Fruit fly (Drosophila melanogaster) whole organism, embryonic: Measurements from ENCODE around the gene Tti1.
A peak's percentile ranks its signal among the peaks of the same experiment; 100 is the strongest.

Source experiments
- Awh ChIP-seq: fragments of 200-800 bp; sonication (Bioruptor generic); IDR thresholded peaks from 2 replicates; pipeline ENCODE4, ENCODE4 v1.3.6; 2022; ENCODE audit warnings: missing biosample characterization, missing genetic modification characterization
- CG11504 ChIP-seq: fragments of 200-800 bp; sonication (Bioruptor generic); optimal IDR thresholded peaks from 3 replicates; lab custom pipeline; 2019; ENCODE audit warnings: missing biosample characterization, mild to moderate bottlenecking, missing genetic modification characterization, moderate library complexity
- CG11560 ChIP-seq: fragments of 200-800 bp; sonication (Bioruptor generic); IDR thresholded peaks from 3 replicates; pipeline ENCODE4 v1.3.6; 2022; ENCODE audit warnings: missing biosample characterization, missing genetic modification characterization
- CG14050 ChIP-seq: fragments of 200-800 bp; sonication (Bioruptor generic); IDR thresholded peaks from 3 replicates; pipeline ENCODE4 v1.3.6; 2022; ENCODE audit warnings: missing biosample characterization, missing genetic modification characterization
- CG14441 ChIP-seq: fragments of 200-800 bp; sonication (Bioruptor generic); IDR thresholded peaks from 2 replicates; pipeline ENCODE4 v1.3.6; 2022; ENCODE audit warnings: missing biosample characterization, missing genetic modification characterization
- CG14710 ChIP-seq: fragments of 200-800 bp; sonication (Bioruptor generic); optimal IDR thresholded peaks from 3 replicates; lab custom pipeline; 2019; ENCODE audit warnings: missing biosample characterization, mild to moderate bottlenecking, missing genetic modification characterization, moderate library complexity
- CG15269 ChIP-seq: fragments of 200-800 bp; sonication (Bioruptor generic); optimal IDR thresholded peaks from 2 replicates; lab custom pipeline; 2018; ENCODE audit warnings: missing biosample characterization, mild to moderate bottlenecking, missing genetic modification characterization, moderate library complexity
- CG17361 ChIP-seq: fragments of 200-800 bp; sonication (Bioruptor generic); IDR thresholded peaks from 3 replicates; pipeline ENCODE4 v1.3.6; 2022; ENCODE audit warnings: missing biosample characterization, missing genetic modification characterization
- CG2712 ChIP-seq: fragments of 200-800 bp; optimal IDR thresholded peaks from 3 replicates; lab custom pipeline; 2019; ENCODE audit warnings: missing biosample characterization, mild to moderate bottlenecking, missing genetic modification characterization, moderate library complexity
- CG30403 ChIP-seq: fragments of 200-800 bp; sonication (Bioruptor generic); optimal IDR thresholded peaks from 3 replicates; lab custom pipeline; 2016; ENCODE audit warnings: missing biosample characterization, missing genetic modification characterization
- CG32532 ChIP-seq: fragments of 200-800 bp; sonication (Bioruptor generic); IDR thresholded peaks from 2 replicates; pipeline ENCODE4 v1.3.6; 2022; ENCODE audit warnings: missing biosample characterization, missing genetic modification characterization
- CG33557 ChIP-seq: fragments of 200-800 bp; sonication (Bioruptor generic); optimal IDR thresholded peaks from 2 replicates; lab custom pipeline; 2019; ENCODE audit warnings: missing biosample characterization, mild to moderate bottlenecking, missing genetic modification characterization, moderate library complexity
- CG4282 ChIP-seq: fragments of 200-800 bp; sonication (Bioruptor generic); optimal IDR thresholded peaks from 2 replicates; lab custom pipeline; 2016; ENCODE audit warnings: missing biosample characterization, missing genetic modification characterization
- CG4328 ChIP-seq: fragments of 200-800 bp; sonication (Bioruptor generic); optimal IDR thresholded peaks from 3 replicates; lab custom pipeline; 2017; ENCODE audit warnings: missing biosample characterization, missing genetic modification reagents, missing genetic modification characterization
- CG43689 ChIP-seq: fragments of 200-800 bp; sonication (Bioruptor generic); IDR thresholded peaks from 2 replicates; pipeline ENCODE4 v1.3.6; 2022; ENCODE audit warnings: missing biosample characterization, missing genetic modification characterization
- CG4617 ChIP-seq: fragments of 200-800 bp; sonication (Bioruptor generic); optimal IDR thresholded peaks from 3 replicates; lab custom pipeline; 2016; ENCODE audit warnings: missing biosample characterization, missing genetic modification characterization, borderline replicate concordance
- CG4820 ChIP-seq: fragments of 200-800 bp; sonication (Bioruptor generic); optimal IDR thresholded peaks from 3 replicates; lab custom pipeline; 2016; ENCODE audit warnings: missing biosample characterization, missing genetic modification characterization
- CG4854 ChIP-seq: fragments of 200-800 bp; sonication (Bioruptor generic); optimal IDR thresholded peaks from 2 replicates; lab custom pipeline; 2016; ENCODE audit warnings: missing biosample characterization, missing genetic modification characterization, inconsistent platforms
- CG6272 ChIP-seq: fragments of 200-800 bp; sonication (Bioruptor generic); IDR thresholded peaks from 2 replicates; pipeline ENCODE4 v1.3.6; 2022; ENCODE audit warnings: missing biosample characterization, missing genetic modification characterization
- CG7928 ChIP-seq: fragments of 200-800 bp; sonication (Bioruptor generic); optimal IDR thresholded peaks from 2 replicates; lab custom pipeline; 2017; ENCODE audit warnings: missing biosample characterization, mild to moderate bottlenecking, missing genetic modification characterization
- CG8388 ChIP-seq: fragments of 200-800 bp; sonication (Bioruptor generic); optimal IDR thresholded peaks from 2 replicates; lab custom pipeline; 2019; ENCODE audit warnings: missing biosample characterization, mild to moderate bottlenecking, missing genetic modification characterization, moderate library complexity
- CG8924 ChIP-seq: fragments of 200-800 bp; optimal IDR thresholded peaks from 3 replicates; lab custom pipeline; 2019; ENCODE audit warnings: missing biosample characterization, mild to moderate bottlenecking, missing genetic modification characterization, moderate library complexity
- CG9797 ChIP-seq: fragments of 200-800 bp; sonication (Bioruptor generic); optimal IDR thresholded peaks from 3 replicates; lab custom pipeline; 2018; ENCODE audit warnings: missing biosample characterization, mild to moderate bottlenecking, missing genetic modification characterization
- Dfd ChIP-seq, 2 experiments: fragments of >200 bp; optimal IDR thresholded peaks; 2 replicates each; lab custom pipeline; 2017; ENCODE audit warnings: missing biosample characterization in 2 of 2, missing genetic modification characterization in 2 of 2
- Hand ChIP-seq: fragments of 200-800 bp; sonication (Bioruptor generic); optimal IDR thresholded peaks from 2 replicates; lab custom pipeline; 2017; ENCODE audit warnings: mild to moderate bottlenecking, missing biosample characterization, missing genetic modification reagents, missing genetic modification characterization
- HmgD ChIP-seq: fragments of 200-800 bp; sonication (Bioruptor generic); optimal IDR thresholded peaks from 3 replicates; lab custom pipeline; 2016; ENCODE audit warnings: missing biosample characterization, missing genetic modification characterization
- Hr51 ChIP-seq, 2 experiments: fragments of 200-800 bp; sonication (Bioruptor generic); optimal IDR thresholded peaks; 2 replicates in 1 of 2; 3 replicates in 1 of 2; lab custom pipeline; 2016 to 2018; ENCODE audit warnings: missing biosample characterization in 2 of 2, missing genetic modification characterization in 2 of 2, mild to moderate bottlenecking in 1 of 2, moderate library complexity in 1 of 2
- MBD-R2 ChIP-seq: fragments of 200-800 bp; sonication (Bioruptor generic); IDR thresholded peaks from 2 replicates; pipeline ENCODE4 v1.3.6; 2022; ENCODE audit warnings: missing biosample characterization, missing genetic modification characterization
- Sox100B ChIP-seq: fragments of 200-800 bp; sonication (Bioruptor generic); optimal IDR thresholded peaks from 3 replicates; lab custom pipeline; 2018; ENCODE audit warnings: missing biosample characterization, mild to moderate bottlenecking, missing genetic modification characterization
- Trl ChIP-seq, 3 experiments: fragments of >200 bp in 2 of 3; fragments of 200-800 bp in 1 of 3; sonication (Bioruptor generic) in 1 of 3; optimal IDR thresholded peaks; 2 replicates in 1 of 3; 3 replicates in 2 of 3; lab custom pipeline; 2016 to 2017; ENCODE audit warnings: missing biosample characterization in 1 of 3, missing genetic modification characterization in 1 of 3
- amos ChIP-seq: fragments of 200-800 bp; sonication (Bioruptor generic); IDR thresholded peaks from 2 replicates; pipeline ENCODE4 v1.3.6; 2022; ENCODE audit warnings: missing biosample characterization, missing genetic modification characterization; ENCODE audit not compliant: partially characterized antibody
- aop ChIP-seq: fragments of 200-800 bp; sonication (Bioruptor generic); IDR thresholded peaks from 2 replicates; pipeline ENCODE4 v1.3.6; 2022; ENCODE audit warnings: missing biosample characterization, missing genetic modification characterization
- az2 ChIP-seq: fragments of 200-800 bp; sonication (Bioruptor generic); optimal IDR thresholded peaks from 3 replicates; lab custom pipeline; 2016; ENCODE audit warnings: missing biosample characterization, missing genetic modification characterization
- corto ChIP-seq: fragments of 200-800 bp; sonication (Bioruptor generic); optimal IDR thresholded peaks from 2 replicates; lab custom pipeline; 2016; ENCODE audit warnings: missing biosample characterization, mild to moderate bottlenecking, missing genetic modification characterization, moderate library complexity
- emc ChIP-seq: fragments of 200-800 bp; sonication (Bioruptor generic); optimal IDR thresholded peaks from 2 replicates; lab custom pipeline; 2016; ENCODE audit warnings: missing biosample characterization, missing genetic modification characterization
- exex ChIP-seq: fragments of 200-800 bp; sonication (Bioruptor generic); optimal IDR thresholded peaks from 4 replicates; lab custom pipeline; 2018; ENCODE audit warnings: missing biosample characterization, mild to moderate bottlenecking, missing genetic modification characterization, moderate library complexity
- gro ChIP-seq: fragments of 200-800 bp; sonication (Bioruptor generic); optimal IDR thresholded peaks from 2 replicates; lab custom pipeline; 2016; ENCODE audit warnings: missing biosample characterization, missing genetic modification characterization
- jumu ChIP-seq: fragments of 200-800 bp; sonication (Bioruptor generic); optimal IDR thresholded peaks from 3 replicates; lab custom pipeline; 2016; ENCODE audit warnings: missing biosample characterization, missing genetic modification characterization
- kay ChIP-seq: fragments of 200-800 bp; sonication (Bioruptor generic); optimal IDR thresholded peaks from 2 replicates; lab custom pipeline; 2016; ENCODE audit warnings: missing biosample characterization, missing genetic modification characterization
- knrl ChIP-seq: fragments of 200-800 bp; sonication (Bioruptor generic); IDR thresholded peaks from 3 replicates; pipeline ENCODE4 v1.3.6; 2022; ENCODE audit warnings: missing biosample characterization, missing genetic modification characterization; ENCODE audit not compliant: partially characterized antibody
- maf-S ChIP-seq: fragments of 200-800 bp; sonication (Bioruptor generic); optimal IDR thresholded peaks from 2 replicates; lab custom pipeline; 2016; ENCODE audit warnings: missing biosample characterization, missing genetic modification characterization
- mld ChIP-seq: fragments of 200-800 bp; sonication (Bioruptor generic); IDR thresholded peaks from 3 replicates; pipeline ENCODE4 v1.3.6; 2022; ENCODE audit warnings: missing biosample characterization, missing genetic modification characterization; ENCODE audit not compliant: partially characterized antibody
- p53 ChIP-seq: fragments of 200-800 bp; sonication (Bioruptor generic); optimal IDR thresholded peaks from 2 replicates; lab custom pipeline; 2016; ENCODE audit warnings: missing biosample characterization, missing genetic modification characterization
- prd ChIP-seq, 3 experiments: fragments of >200 bp in 2 of 3; fragments of 200-800 bp in 1 of 3; sonication (Bioruptor generic) in 1 of 3; optimal IDR thresholded peaks in 2 of 3; IDR thresholded peaks in 1 of 3; 2 replicates in 2 of 3; 3 replicates in 1 of 3; pipeline versions ENCODE4 v1.3.6 to Lab custom; 2017 to 2022; ENCODE audit warnings: missing biosample characterization in 1 of 3, missing genetic modification characterization in 1 of 3
- rib ChIP-seq: fragments of 200-800 bp; sonication (Bioruptor generic); IDR thresholded peaks from 2 replicates; pipeline ENCODE4 v1.3.6; 2022; ENCODE audit warnings: missing biosample characterization, missing genetic modification characterization
- wdn ChIP-seq: fragments of 200-800 bp; sonication (Bioruptor generic); IDR thresholded peaks from 2 replicates; pipeline ENCODE4 v1.3.6; 2022; ENCODE audit warnings: missing biosample characterization, missing genetic modification characterization
- zen2 ChIP-seq: fragments of 200-800 bp; sonication (Bioruptor generic); IDR thresholded peaks from 3 replicates; pipeline ENCODE4 v1.3.6; 2022; ENCODE audit warnings: missing biosample characterization, missing genetic modification characterization; ENCODE audit not compliant: partially characterized antibody

The Tti1 gene

DNA sequence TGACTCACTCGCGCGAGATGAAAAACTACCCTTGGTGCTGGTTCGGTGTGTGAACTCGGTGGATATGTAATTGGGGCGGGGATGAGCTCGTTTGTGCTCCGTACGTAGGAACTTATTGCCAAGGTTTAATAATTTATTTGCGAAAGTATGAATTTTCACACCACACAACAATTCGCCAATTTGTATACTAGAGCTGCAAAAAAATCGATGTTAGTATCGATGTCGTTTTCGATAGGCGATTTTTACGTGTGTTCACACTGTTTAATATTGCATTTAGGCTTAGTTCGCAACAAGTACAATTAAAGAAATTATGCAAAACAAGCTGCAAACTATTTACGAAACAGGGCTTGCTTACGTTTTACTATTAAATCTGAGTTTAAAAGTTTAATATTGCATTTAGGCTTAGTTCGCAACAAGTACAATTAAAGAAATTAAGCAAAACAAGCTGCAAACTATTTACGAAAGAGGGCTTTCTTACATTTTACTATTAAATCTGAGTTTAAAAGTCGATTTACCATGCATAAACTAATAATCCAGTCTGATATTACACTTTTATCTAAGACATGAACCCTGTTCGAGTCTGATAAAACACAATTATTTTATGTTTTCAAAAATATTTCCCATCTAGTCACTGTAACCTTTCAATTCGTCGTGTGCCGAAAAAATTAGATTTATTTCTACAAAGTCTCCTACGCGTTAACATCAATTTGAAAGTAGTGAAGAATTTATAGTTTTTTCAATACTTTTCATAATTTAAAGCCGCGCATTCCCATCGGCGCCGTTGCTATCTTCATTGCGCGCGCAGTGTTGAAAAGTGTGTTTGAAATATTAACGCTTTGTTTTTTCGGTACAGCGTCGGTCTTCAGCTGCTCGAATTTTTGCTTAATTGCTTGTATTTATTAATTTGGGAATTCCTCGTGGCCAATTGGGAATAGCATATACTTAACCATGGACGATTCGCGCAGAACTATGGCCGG, 8.8 kb upstream of the Tti1 start, which contains the start of the genes Snap24 and CG8478 (continued):
- TF ChIP-seq CG4617 (peak; percentile 40), Awh (GFP tag; lab: Robert Waterston, UW) (no peak), wdn (no peak), CG15269 (tag; lab: Kevin White, UChicago) (no peak), amos (GFP tag; lab: Robert Waterston, UW) (peak; percentile 88), CG32532 (GFP tag; lab: Robert Waterston, UW) (no peak), Hand (no peak), zen2 (GFP tag; lab: Robert Waterston, UW) (peak; percentile 66; the same call in 2 of the 3 replicates), Sox100B (GFP tag; lab: Kevin White, UChicago) (no peak), CG30403 (GFP tag; lab: Kevin White, UChicago) (peak; percentile 30), CG17361 (GFP tag; lab: Robert Waterston, UW) (peak; percentile 43; the same call in 1 of the 3 replicates), emc (GFP tag; lab: Kevin White, UChicago) (no peak), CG33557 (GFP tag; lab: Kevin White, UChicago) (no peak), p53 (GFP tag; lab: Kevin White, UChicago) (no peak), prd (optimal IDR thresholded peaks at IDR 0.05; lab: Kevin White, UChicago) (no peak), prd (GFP tag; IDR thresholded peaks at IDR 0.05; lab: Robert Waterston, UW) (no peak), CG4854 (no peak), HmgD (GFP tag; lab: Kevin White, UChicago) (no peak), Trl (optimal IDR thresholded peaks at IDR 0.05; lab: Kevin White, UChicago) (no peak), Trl (GFP tag; optimal IDR thresholded peaks at IDR 0.05; lab: Kevin White, UChicago) (no peak), rib (GFP tag; lab: Robert Waterston, UW) (peak; percentile 84), corto (no peak), Hr51 (GFP tag; optimal IDR thresholded peaks at IDR 0.05; lab: Kevin White, UChicago) (no peak), kay (GFP tag; lab: Kevin White, UChicago) (peak; percentile 85), jumu (GFP tag; lab: Kevin White, UChicago) (no peak), CG8924 (tag; lab: Kevin White, UChicago) (peak; percentile 14), CG11560 (tag; lab: Robert Waterston, UW) (no peak), CG7928 (GFP tag; lab: Kevin White, UChicago) (no peak), aop (GFP tag; lab: Robert Waterston, UW) (no peak), az2 (GFP tag; lab: Kevin White, UChicago) (no peak), CG14441 (no peak), CG4328 (no peak), knrl (GFP tag; lab: Robert Waterston, UW) (peak; percentile 82), gro (GFP tag; lab: Kevin White, UChicago) (no peak), CG2712 (tag; lab: Kevin White, UChicago) (peak; percentile 6), mld (peak; percentile 56; the same call in 2 of the 3 replicates), CG14710 (tag; lab: Kevin White, UChicago) (peak; percentile 78), MBD-R2 (GFP tag; lab: Robert Waterston, UW) (peak; percentile 59), exex (no peak), CG8388 (no peak), CG4820 (no peak), maf-S (GFP tag; lab: Kevin White, UChicago) (no peak), CG14050 (GFP tag; lab: Robert Waterston, UW) (no peak), CG11504 (tag; lab: Kevin White, UChicago) (no peak), CG9797 (GFP tag; lab: Kevin White, UChicago) (peak; percentile 2), CG6272 (GFP tag; lab: Robert Waterston, UW) (no peak), CG4282 (GFP tag; lab: Kevin White, UChicago) (no peak), Dfd (GFP tag; optimal IDR thresholded peaks at IDR 0.05; lab: Kevin White, UChicago) (no peak), CG43689 (no peak)
